Worm (Caenorhabditis elegans) whole organism, L3 larva: ENCODE measurements around the gene D1046.4.

ENCODE experiments used
- ceh-82 ChIP-seq: fragments of 150-350 bp; optimal IDR thresholded peaks from 2 replicates; lab custom pipeline; 2014; ENCODE audit warnings: missing biosample characterization, missing genetic modification characterization
- elt-3 ChIP-seq, 3 experiments: fragments of 150-350 bp in 1 of 3; sonication (generic microtip) in 2 of 3; optimal IDR thresholded peaks; 2 replicates in 2 of 3; 4 replicates in 1 of 3; lab custom pipeline; 2014 to 2017; ENCODE audit warnings: missing biosample characterization in 3 of 3, missing genetic modification characterization in 3 of 3
- nhr-237 ChIP-seq: fragments of 150-350 bp; optimal IDR thresholded peaks from 2 replicates; lab custom pipeline; 2014; ENCODE audit warnings: missing biosample characterization, missing genetic modification characterization
- nhr-25 ChIP-seq: sonication (generic microtip); optimal IDR thresholded peaks from 2 replicates; lab custom pipeline; 2017; ENCODE audit warnings: missing biosample characterization, missing genetic modification characterization
- pha-4 ChIP-seq: fragments of 150-350 bp; optimal IDR thresholded peaks from 2 replicates; lab custom pipeline; 2014; ENCODE audit warnings: missing biosample characterization, missing genetic modification reagents, missing genetic modification characterization
- tbx-2 ChIP-seq: sonication (generic microtip); optimal IDR thresholded peaks from 2 replicates; lab custom pipeline; 2016; ENCODE audit warnings: mild to moderate bottlenecking, missing genetic modification characterization, missing compliant biosample characterization
- unc-39 ChIP-seq: sonication (generic microtip); optimal IDR thresholded peaks from 4 replicates; lab custom pipeline; 2017; ENCODE audit warnings: missing biosample characterization, missing genetic modification characterization
- ztf-11 ChIP-seq: fragments of 150-350 bp; optimal IDR thresholded peaks from 2 replicates; lab custom pipeline; 2014; ENCODE audit warnings: missing biosample characterization, missing genetic modification characterization

- TF ChIP-seq tbx-2: no peak
- TF ChIP-seq unc-39 (tag; lab: Kevin White, UChicago): no peak
- TF ChIP-seq ceh-82 (tag; lab: Kevin White, UChicago): no peak
- no peak for TF ChIP-seq nhr-237 (tag; lab: Kevin White, UChicago)
- no peak for TF ChIP-seq pha-4
- no peak for TF ChIP-seq nhr-25 (tag; lab: Kevin White, UChicago)
- no peak for TF ChIP-seq ztf-11 (tag; lab: Kevin White, UChicago)
- no peak for TF ChIP-seq elt-3 (tag; optimal IDR thresholded peaks at IDR 0.05; lab: Kevin White, UChicago)
These were observed 3.7 kb upstream of the D1046.4 start, which contains the start of the genes D1046.18 and slc-25A26 for ce11 chrIV:8929942-8930492.
